Worm (Caenorhabditis elegans) whole organism, L2 larva: Measurements from ENCODE around the gene syx-3.

Source experiments
- C34F6.9 ChIP-seq: fragments of 150-350 bp; optimal IDR thresholded peaks from 2 replicates; lab custom pipeline; 2014; ENCODE audit warnings: missing biosample characterization, missing genetic modification characterization
- F13H6.1 ChIP-seq: sonication (generic microtip); optimal IDR thresholded peaks from 2 replicates; lab custom pipeline; 2016; ENCODE audit warnings: missing genetic modification characterization, missing compliant biosample characterization
- Y55F3AM.14 ChIP-seq: fragments of 200-800 bp; sonication (Bioruptor generic); optimal IDR thresholded peaks from 2 replicates; lab custom pipeline; 2018; ENCODE audit warnings: mild to moderate bottlenecking, missing genetic modification characterization, missing compliant biosample characterization
- alr-1 ChIP-seq: fragments of 150-350 bp; optimal IDR thresholded peaks from 2 replicates; lab custom pipeline; 2014; ENCODE audit warnings: missing biosample characterization, missing genetic modification characterization
- aly-2 ChIP-seq: fragments of 150-350 bp; optimal IDR thresholded peaks from 2 replicates; lab custom pipeline; 2014; ENCODE audit warnings: missing biosample characterization, missing genetic modification characterization
- ama-1 ChIP-seq: fragments of 150-350 bp; optimal IDR thresholded peaks from 2 replicates; lab custom pipeline; 2018; ENCODE audit warnings: inconsistent platforms
- blmp-1 ChIP-seq: sonication (generic microtip); optimal IDR thresholded peaks from 2 replicates; lab custom pipeline; 2017; ENCODE audit warnings: missing genetic modification characterization, mild to moderate bottlenecking, missing compliant biosample characterization, antibody characterized with exemption, moderate library complexity; ENCODE audit not compliant: insufficient read depth
- ceh-82 ChIP-seq: fragments of 150-350 bp; optimal IDR thresholded peaks from 2 replicates; lab custom pipeline; 2014; ENCODE audit warnings: missing biosample characterization, missing genetic modification characterization
- crh-2 ChIP-seq: sonication (generic microtip); optimal IDR thresholded peaks from 2 replicates; lab custom pipeline; 2017; ENCODE audit warnings: missing biosample characterization, missing genetic modification characterization
- dmd-4 ChIP-seq: sonication (generic microtip); optimal IDR thresholded peaks from 2 replicates; lab custom pipeline; 2017; ENCODE audit warnings: missing biosample characterization, missing genetic modification characterization
- egl-27 ChIP-seq: sonication (generic microtip); optimal IDR thresholded peaks from 3 replicates; lab custom pipeline; 2017; ENCODE audit warnings: missing biosample characterization, missing genetic modification reagents, missing genetic modification characterization
- elt-1 ChIP-seq: fragments of 150-350 bp; optimal IDR thresholded peaks from 2 replicates; lab custom pipeline; 2014; ENCODE audit warnings: missing biosample characterization, missing genetic modification characterization
- elt-3 ChIP-seq: sonication (generic microtip); optimal IDR thresholded peaks from 2 replicates; lab custom pipeline; 2017; ENCODE audit warnings: missing biosample characterization, missing genetic modification characterization
- fos-1 ChIP-seq: fragments of 150-350 bp; optimal IDR thresholded peaks from 2 replicates; lab custom pipeline; 2014; ENCODE audit warnings: missing biosample characterization, missing genetic modification characterization
- gmeb-1 ChIP-seq: fragments of 150-350 bp; optimal IDR thresholded peaks from 2 replicates; lab custom pipeline; 2014; ENCODE audit warnings: missing biosample characterization, missing genetic modification characterization
- lin-11 ChIP-seq: fragments of 150-350 bp; sonication (generic microtip); optimal IDR thresholded peaks from 2 replicates; lab custom pipeline; 2014; ENCODE audit warnings: missing biosample characterization, missing genetic modification characterization, inconsistent platforms, mixed read lengths
- lin-13 ChIP-seq: fragments of 150-350 bp; optimal IDR thresholded peaks from 2 replicates; lab custom pipeline; 2014; ENCODE audit warnings: missing biosample characterization, missing genetic modification reagents, missing genetic modification characterization
- lsy-2 ChIP-seq, 2 experiments: fragments of 150-350 bp in 1 of 2; sonication (generic microtip) in 1 of 2; optimal IDR thresholded peaks; 2 replicates each; lab custom pipeline; 2014 to 2017; ENCODE audit warnings: missing biosample characterization in 2 of 2, missing genetic modification characterization in 2 of 2
- mab-5 ChIP-seq: fragments of 150-350 bp; optimal IDR thresholded peaks from 2 replicates; lab custom pipeline; 2014; ENCODE audit warnings: missing biosample characterization, missing genetic modification characterization
- mbf-1 ChIP-seq: sonication (generic microtip); optimal IDR thresholded peaks from 2 replicates; lab custom pipeline; 2017; ENCODE audit warnings: missing biosample characterization, missing genetic modification characterization
- mdl-1 ChIP-seq, 2 experiments: fragments of 150-350 bp in 1 of 2; sonication (generic microtip) in 1 of 2; optimal IDR thresholded peaks; 2 replicates each; lab custom pipeline; 2017; ENCODE audit warnings: missing biosample characterization in 2 of 2, missing genetic modification characterization in 2 of 2
- nhr-10 ChIP-seq: sonication (generic microtip); optimal IDR thresholded peaks from 2 replicates; lab custom pipeline; 2017; ENCODE audit warnings: missing biosample characterization, missing genetic modification characterization
- nhr-11 ChIP-seq: fragments of 150-350 bp; optimal IDR thresholded peaks from 2 replicates; lab custom pipeline; 2014; ENCODE audit warnings: missing biosample characterization, missing genetic modification characterization
- nhr-12 ChIP-seq: fragments of 150-350 bp; optimal IDR thresholded peaks from 2 replicates; lab custom pipeline; 2014; ENCODE audit warnings: missing biosample characterization, missing genetic modification characterization
- nhr-129 ChIP-seq: fragments of 150-350 bp; optimal IDR thresholded peaks from 2 replicates; lab custom pipeline; 2014; ENCODE audit warnings: missing biosample characterization, missing genetic modification characterization
- nhr-21 ChIP-seq: fragments of 150-350 bp; optimal IDR thresholded peaks from 2 replicates; lab custom pipeline; 2014; ENCODE audit warnings: missing biosample characterization, missing genetic modification characterization
- nhr-23 ChIP-seq: fragments of 150-350 bp; optimal IDR thresholded peaks from 2 replicates; lab custom pipeline; 2014; ENCODE audit warnings: missing biosample characterization, missing genetic modification reagents, missing genetic modification characterization
- nhr-237 ChIP-seq: fragments of 150-350 bp; optimal IDR thresholded peaks from 2 replicates; lab custom pipeline; 2014; ENCODE audit warnings: missing biosample characterization, missing genetic modification characterization
- nhr-25 ChIP-seq: fragments of 150-350 bp; sonication (generic microtip); optimal IDR thresholded peaks from 3 replicates; lab custom pipeline; 2014; ENCODE audit warnings: missing biosample characterization, missing genetic modification characterization
- nhr-6 ChIP-seq: fragments of 150-350 bp; optimal IDR thresholded peaks from 2 replicates; lab custom pipeline; 2014; ENCODE audit warnings: missing biosample characterization, missing genetic modification characterization
- nhr-77 ChIP-seq: fragments of 150-350 bp; optimal IDR thresholded peaks from 2 replicates; lab custom pipeline; 2014; ENCODE audit warnings: missing biosample characterization, missing genetic modification characterization
- sem-4 ChIP-seq: fragments of 150-350 bp; optimal IDR thresholded peaks from 2 replicates; lab custom pipeline; 2014; ENCODE audit warnings: missing biosample characterization, missing genetic modification reagents, missing genetic modification characterization
- skn-1 ChIP-seq: sonication (generic microtip); optimal IDR thresholded peaks from 2 replicates; lab custom pipeline; 2017; ENCODE audit warnings: missing biosample characterization, missing genetic modification characterization
- sma-9 ChIP-seq, 2 experiments: fragments of 150-350 bp in 1 of 2; sonication (generic microtip) in 1 of 2; optimal IDR thresholded peaks; 2 replicates each; lab custom pipeline; 2014 to 2016; ENCODE audit warnings: missing genetic modification characterization in 2 of 2, mild to moderate bottlenecking in 1 of 2, missing biosample characterization in 1 of 2, missing compliant biosample characterization in 1 of 2, missing genetic modification reagents in 1 of 2, moderate library complexity in 1 of 2
- snpc-4 ChIP-seq: fragments of 150-350 bp; optimal IDR thresholded peaks from 2 replicates; lab custom pipeline; 2014; ENCODE audit warnings: missing biosample characterization, missing genetic modification characterization
- unc-39 ChIP-seq: fragments of 150-350 bp; optimal IDR thresholded peaks from 2 replicates; lab custom pipeline; 2014; ENCODE audit warnings: missing biosample characterization, missing genetic modification characterization
- unc-55 ChIP-seq: fragments of 150-350 bp; sonication (generic microtip); optimal IDR thresholded peaks from 3 replicates; lab custom pipeline; 2014; ENCODE audit warnings: missing biosample characterization, missing genetic modification reagents, missing genetic modification characterization
- unc-62 ChIP-seq: fragments of 150-350 bp; optimal IDR thresholded peaks from 2 replicates; lab custom pipeline; 2014; ENCODE audit warnings: missing biosample characterization, missing genetic modification reagents, missing genetic modification characterization
- zag-1 ChIP-seq: fragments of 150-350 bp; optimal IDR thresholded peaks from 2 replicates; lab custom pipeline; 2014; ENCODE audit warnings: missing biosample characterization, missing genetic modification characterization
- ztf-1 ChIP-seq: fragments of 200-800 bp; sonication (Bioruptor generic); conservative IDR thresholded peaks from 2 replicates; pipeline ENCODE4 v1.3.6; 2022; ENCODE audit warnings: missing genetic modification characterization, missing compliant biosample characterization
- ztf-11 ChIP-seq: sonication (generic microtip); optimal IDR thresholded peaks from 2 replicates; lab custom pipeline; 2017; ENCODE audit warnings: missing biosample characterization, missing genetic modification characterization
- ztf-4 ChIP-seq: fragments of 150-350 bp; optimal IDR thresholded peaks from 2 replicates; lab custom pipeline; 2014; ENCODE audit warnings: missing biosample characterization, missing genetic modification characterization

Gene syx-3

DNA sequence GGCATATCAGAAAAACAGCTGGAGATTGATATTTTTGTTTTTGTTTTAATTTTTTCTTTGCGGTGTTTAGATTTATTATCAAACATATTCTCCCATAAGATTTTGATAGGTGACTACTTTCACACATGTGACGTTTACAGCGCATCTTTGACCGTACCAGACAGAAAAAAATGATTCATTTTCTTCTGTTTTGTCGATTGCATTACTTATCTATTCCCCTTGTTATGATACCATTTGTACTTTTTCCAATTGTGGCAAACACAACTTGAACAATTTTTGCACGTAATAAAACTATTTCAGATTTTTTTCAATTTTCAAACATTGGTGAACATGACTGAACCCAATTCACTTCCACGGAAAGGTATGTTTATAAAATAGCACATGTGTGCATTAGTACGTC is 4.6 kb upstream of the syx-3 start, which contains the start of gene C26B9.1:
TSS of gene C26B9.1 (plus strand) at position 301 of the 400 bp plus-strand sequence.
- no peak for TF ChIP-seq lsy-2 (tag; optimal IDR thresholded peaks at IDR 0.05; lab: Kevin White, UChicago)
- TF ChIP-seq C34F6.9 (tag; lab: Kevin White, UChicago), result peak; percentile 14
- TF ChIP-seq sma-9 (GFP tag; optimal IDR thresholded peaks at IDR 0.05; lab: Kevin White, UChicago), result peak; percentile 24
- no peak for TF ChIP-seq sma-9 (tag; optimal IDR thresholded peaks at IDR 0.05; lab: Kevin White, UChicago)
- TF ChIP-seq egl-27 (tag; lab: Kevin White, UChicago), result no peak
- TF ChIP-seq nhr-129 (tag; lab: Kevin White, UChicago), result no peak
- no peak for TF ChIP-seq nhr-77 (tag; lab: Kevin White, UChicago)
- TF ChIP-seq dmd-4 (tag; lab: Kevin White, UChicago), result no peak
- no peak for TF ChIP-seq elt-3
- no peak for TF ChIP-seq ztf-4 (tag; lab: Kevin White, UChicago)
- TF ChIP-seq F13H6.1 (tag; lab: Kevin White, UChicago), result no peak
- no peak for TF ChIP-seq ama-1 (lab: Kevin White, UChicago)
- TF ChIP-seq lin-11 (tag; lab: Kevin White, UChicago), result no peak
- no peak for TF ChIP-seq Y55F3AM.14

DNA sequence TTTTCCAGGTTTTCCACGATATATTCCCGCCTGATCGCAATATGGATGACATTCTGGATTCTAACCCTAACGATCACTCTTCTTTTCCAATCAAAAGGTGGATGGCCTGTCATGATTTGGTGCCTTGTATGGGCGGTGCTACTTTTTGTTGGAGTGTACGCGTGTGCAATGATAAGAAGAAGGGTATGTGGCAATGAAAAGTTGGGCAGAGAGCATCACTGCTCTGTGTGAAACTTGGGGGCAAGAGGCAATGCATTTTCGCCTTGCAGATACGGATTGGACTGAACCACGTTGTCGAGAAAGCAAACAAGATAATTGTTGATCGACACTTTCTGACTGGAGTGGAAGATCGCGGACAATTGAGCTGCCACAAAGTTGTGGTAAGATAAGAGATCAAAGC is 2.6 kb upstream of the syx-3 start:
- TF ChIP-seq blmp-1 (no peak), fos-1 (tag; lab: Kevin White, UChicago) (peak; percentile 10)

DNA sequence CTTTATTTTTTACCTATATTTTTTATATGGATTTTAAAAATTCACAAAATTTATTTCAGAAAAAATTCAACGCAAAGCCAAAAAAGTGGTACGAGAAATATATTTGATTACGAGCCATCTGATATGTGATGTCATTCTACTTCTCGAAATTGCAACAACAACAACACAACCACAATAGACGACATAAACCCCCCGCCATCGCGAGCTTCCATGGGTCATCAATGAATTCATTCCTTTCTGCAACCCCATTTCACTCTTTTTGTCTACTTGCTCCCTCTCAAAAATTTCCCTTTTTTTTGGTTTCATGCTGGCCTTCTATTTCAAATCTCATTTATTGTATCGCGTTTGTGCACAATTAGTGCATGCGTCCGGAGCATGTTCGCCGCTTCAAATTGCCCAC is 1.0 kb upstream of the syx-3 start:
- TF ChIP-seq ztf-11 (no peak), alr-1 (tag; lab: Kevin White, UChicago) (no peak), zag-1 (tag; lab: Kevin White, UChicago) (peak; percentile 13), nhr-237 (tag; lab: Kevin White, UChicago) (no peak), skn-1 (tag; lab: Kevin White, UChicago) (no peak), ztf-4 (tag; lab: Kevin White, UChicago) (no peak)

DNA sequence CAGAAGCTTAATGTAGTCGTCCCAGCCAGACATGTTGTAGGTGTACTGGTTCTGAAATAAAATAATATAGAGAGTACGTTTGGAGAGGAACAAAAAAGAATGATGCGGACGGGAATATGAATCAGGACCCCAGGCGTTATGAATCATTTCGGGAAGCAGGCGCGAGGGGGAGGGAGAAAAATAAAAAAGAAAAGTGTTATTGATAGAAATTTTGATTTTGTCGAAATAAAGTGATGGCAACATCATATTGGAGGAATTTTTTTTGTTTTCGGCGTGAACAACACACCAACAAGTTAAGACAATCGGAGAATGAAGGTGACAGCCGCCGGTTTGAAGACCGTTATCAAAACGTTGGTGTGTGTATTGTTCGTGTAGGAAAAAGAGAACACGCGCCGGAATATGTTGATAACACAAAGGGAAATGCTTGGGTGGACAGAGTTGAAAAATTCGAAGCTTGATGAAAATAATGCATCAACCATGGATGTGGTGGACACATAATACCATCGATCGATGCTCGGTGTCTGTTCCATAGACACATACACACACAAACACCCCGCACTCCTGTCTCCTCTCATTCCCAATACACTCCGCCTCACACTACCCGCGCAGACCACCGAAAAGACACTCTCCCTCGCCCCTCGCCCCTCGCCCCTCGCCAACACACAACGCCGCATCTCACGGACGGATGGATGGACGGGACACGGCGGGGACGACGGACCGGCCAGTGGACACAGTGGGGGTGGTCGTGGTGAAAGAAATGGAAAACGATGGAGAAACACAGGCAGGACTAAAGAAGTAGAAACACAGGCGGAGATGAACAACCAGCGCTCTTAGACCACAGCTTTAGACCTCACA is 5.4 kb downstream of the syx-3 start, which contains the start of gene pfn-2:
TSS of gene pfn-2 (minus strand) at position 51 of the 855 bp plus-strand sequence.
- peak; percentile 29 for TF ChIP-seq F13H6.1 (tag; lab: Kevin White, UChicago)
- TF ChIP-seq lin-11 (tag; lab: Kevin White, UChicago), result no peak
- peak; percentile 16 for TF ChIP-seq fos-1 (tag; lab: Kevin White, UChicago)
- TF ChIP-seq crh-2, result peak; percentile 3
- no peak for TF ChIP-seq nhr-77 (tag; lab: Kevin White, UChicago)
- peak; percentile 44 for TF ChIP-seq unc-55 (GFP tag; lab: Kevin White, UChicago)
- TF ChIP-seq unc-62 (GFP tag; lab: Kevin White, UChicago), result no peak
- peak; percentile 21 for TF ChIP-seq snpc-4 (tag; lab: Kevin White, UChicago)

DNA sequence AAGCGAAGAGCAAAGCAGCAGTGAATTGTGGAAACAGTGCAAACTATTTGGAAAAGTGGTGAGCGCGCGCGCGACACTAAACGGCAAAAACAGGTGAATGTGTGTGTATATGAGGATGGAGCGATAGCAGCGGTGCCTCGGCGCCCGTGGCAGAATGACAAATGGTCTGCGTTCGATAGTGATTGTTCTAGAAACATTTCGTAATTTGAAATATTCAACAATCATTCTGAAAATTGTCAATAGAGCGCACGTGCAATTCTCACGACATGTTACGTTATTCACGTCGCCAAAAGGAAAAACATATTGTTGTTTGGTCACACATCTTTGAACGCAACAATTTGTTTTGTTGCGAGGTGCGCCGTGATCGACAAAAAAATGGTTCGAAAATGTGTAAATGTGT is 6.4 kb downstream of the syx-3 start:
- TF ChIP-seq mab-5 (tag; lab: Kevin White, UChicago) (no peak), nhr-10 (tag; lab: Kevin White, UChicago) (no peak), sem-4 (no peak), nhr-12 (tag; lab: Kevin White, UChicago) (no peak), C34F6.9 (tag; lab: Kevin White, UChicago) (peak; percentile 9), nhr-21 (tag; lab: Kevin White, UChicago) (no peak), Y55F3AM.14 (no peak), nhr-23 (tag; lab: Kevin White, UChicago) (no peak), ztf-1 (GFP tag; lab: Robert Waterston, UW) (no peak), aly-2 (tag; lab: Kevin White, UChicago) (no peak), nhr-11 (no peak), elt-1 (tag; lab: Kevin White, UChicago) (no peak), lin-13 (GFP tag; lab: Kevin White, UChicago) (no peak), ama-1 (lab: Kevin White, UChicago) (no peak), nhr-129 (tag; lab: Kevin White, UChicago) (peak; percentile 23), ceh-82 (tag; lab: Kevin White, UChicago) (no peak), F13H6.1 (tag; lab: Kevin White, UChicago) (peak; percentile 2), ztf-4 (tag; lab: Kevin White, UChicago) (no peak), unc-39 (tag; lab: Kevin White, UChicago) (no peak), fos-1 (tag; lab: Kevin White, UChicago) (no peak), dmd-4 (tag; lab: Kevin White, UChicago) (no peak), alr-1 (tag; lab: Kevin White, UChicago) (no peak), gmeb-1 (tag; lab: Kevin White, UChicago) (no peak), crh-2 (peak; percentile 41), mdl-1 (tag; optimal IDR thresholded peaks at IDR 0.05; lab: Kevin White, UChicago) (no peak), nhr-25 (tag; lab: Kevin White, UChicago) (no peak), nhr-6 (tag; lab: Kevin White, UChicago) (no peak), mbf-1 (no peak), skn-1 (tag; lab: Kevin White, UChicago) (no peak), unc-62 (GFP tag; lab: Kevin White, UChicago) (no peak), lsy-2 (tag; optimal IDR thresholded peaks at IDR 0.05; lab: Kevin White, UChicago) (no peak)
